Worm (Caenorhabditis elegans): Measurements from ENCODE around the gene F53C3.3.
A peak's percentile ranks its signal among the peaks of the same experiment; 100 is the strongest.

DNA sequence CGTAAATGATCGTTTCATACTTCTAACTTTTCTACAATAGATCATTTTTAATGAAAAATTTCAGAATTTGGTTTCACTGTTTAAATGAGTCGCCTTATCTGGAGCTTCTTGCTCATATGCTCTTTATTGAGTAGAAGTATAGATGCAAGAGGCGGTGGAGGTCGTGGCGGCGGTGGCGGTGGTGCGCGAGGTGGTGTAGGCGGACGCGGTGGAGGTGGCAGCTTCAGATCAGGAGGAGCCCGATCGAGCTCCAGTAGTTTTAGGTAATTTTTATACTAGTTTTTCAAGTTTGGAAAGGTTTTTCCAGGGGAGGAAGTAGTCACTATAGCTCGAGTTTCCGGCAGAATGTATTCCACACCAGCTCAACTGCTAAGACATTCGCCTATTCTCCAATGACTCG, at the start of gene F53C3.3:
- no peak for TF ChIP-seq skn-1 (tag; optimal IDR thresholded peaks at IDR 0.05)
- no peak for TF ChIP-seq unc-130 (GFP tag; optimal IDR thresholded peaks at IDR 0.05)
- TF ChIP-seq zfp-2 (tag; optimal IDR thresholded peaks at IDR 0.05): no peak
- no peak for TF ChIP-seq mxl-3 (GFP tag; optimal IDR thresholded peaks at IDR 0.05)
- no peak for TF ChIP-seq ZK337.2 (GFP tag; IDR thresholded peaks at IDR 0.05)
- peak in 1 of 2 experiments; percentile 20 for TF ChIP-seq unc-62 (GFP tag; optimal IDR thresholded peaks at IDR 0.05 in 1 of 2)
- no peak for TF ChIP-seq unc-62 (tag; optimal IDR thresholded peaks at IDR 0.05)
- no peak for TF ChIP-seq nhr-28 (tag; optimal IDR thresholded peaks at IDR 0.05)
- TF ChIP-seq lin-29 (GFP tag; IDR thresholded peaks at IDR 0.05): no peak
- TF ChIP-seq snpc-4 (tag; optimal IDR thresholded peaks at IDR 0.05): no peak
- TF ChIP-seq jun-1 (tag; optimal IDR thresholded peaks at IDR 0.05): no peak
- no peak for TF ChIP-seq unc-39 (tag; optimal IDR thresholded peaks at IDR 0.05)
- no peak for TF ChIP-seq Y5F2A.4 (GFP tag; optimal IDR thresholded peaks at IDR 0.05)
- TF ChIP-seq nhr-6 (tag; optimal IDR thresholded peaks at IDR 0.05): no peak
